Worm (Caenorhabditis elegans) whole organism, L4 larva: ENCODE results near the gene fbxc-20.

Experiments used
- F49E8.2 ChIP-seq: sonication (generic microtip); optimal IDR thresholded peaks from 2 replicates; lab custom pipeline; 2016; ENCODE audit warnings: missing compliant biosample characterization, mild to moderate bottlenecking, missing genetic modification characterization, borderline replicate concordance
- T20F7.1 ChIP-seq: fragments of 200-800 bp; sonication (Bioruptor generic); optimal IDR thresholded peaks from 2 replicates; lab custom pipeline; 2018; ENCODE audit warnings: mild to moderate bottlenecking, missing genetic modification characterization, missing compliant biosample characterization
- T26A8.4 ChIP-seq: fragments of 200-800 bp; sonication (Bioruptor generic); IDR thresholded peaks from 2 replicates; pipeline ENCODE4 v1.3.6; 2022; ENCODE audit warnings: missing genetic modification characterization, missing compliant biosample characterization
- Y48G9A.11 ChIP-seq: fragments of 200-800 bp; sonication (Bioruptor generic); IDR thresholded peaks from 2 replicates; pipeline ENCODE4 v1.3.6; 2022; ENCODE audit warnings: missing genetic modification reagents, missing genetic modification characterization, missing compliant biosample characterization
- Y75B8A.6 ChIP-seq: fragments of 200-800 bp; sonication (Bioruptor generic); IDR thresholded peaks from 2 replicates; pipeline ENCODE4 v1.3.6; 2022; ENCODE audit warnings: missing genetic modification reagents, missing genetic modification characterization, missing compliant biosample characterization
- ZK337.2 ChIP-seq: fragments of 200-800 bp; sonication (Bioruptor generic); IDR thresholded peaks from 2 replicates; pipeline ENCODE4 v1.3.6; 2022; ENCODE audit warnings: missing genetic modification reagents, missing genetic modification characterization, missing compliant biosample characterization
- aha-1 ChIP-seq: fragments of 150-350 bp; peaks from one replicate; lab custom pipeline; 2014; ENCODE audit warnings: missing biosample characterization, missing genetic modification characterization
- ama-1 ChIP-seq: fragments of 150-350 bp; optimal IDR thresholded peaks from 2 replicates; lab custom pipeline; 2014; ENCODE audit warnings: inconsistent platforms, mixed read lengths
- daf-12 ChIP-seq: fragments of 150-350 bp; optimal IDR thresholded peaks from 2 replicates; lab custom pipeline; 2014; ENCODE audit warnings: missing biosample characterization, missing genetic modification reagents, missing genetic modification characterization
- daf-16 ChIP-seq, 3 experiments: sonication (generic microtip); optimal IDR thresholded peaks; 2 replicates each; lab custom pipeline; 2016 to 2017; ENCODE audit warnings: missing genetic modification characterization in 3 of 3, missing genetic modification reagents in 3 of 3, mild to moderate bottlenecking in 2 of 3, missing compliant biosample characterization in 2 of 3, missing biosample characterization in 1 of 3, moderate library complexity in 1 of 3
- dmd-6 ChIP-seq: fragments of 200-800 bp; sonication (Bioruptor generic); IDR thresholded peaks from 2 replicates; pipeline ENCODE4 v1.3.6; 2022; ENCODE audit warnings: missing genetic modification reagents, missing genetic modification characterization, missing compliant biosample characterization
- dmd-9 ChIP-seq: fragments of 200-800 bp; sonication (Bioruptor generic); IDR thresholded peaks from 2 replicates; pipeline ENCODE4 v1.3.6; 2022; ENCODE audit warnings: missing genetic modification reagents, missing genetic modification characterization, missing compliant biosample characterization
- dpl-1 ChIP-seq: fragments of 150-350 bp; optimal IDR thresholded peaks from 2 replicates; lab custom pipeline; 2014; ENCODE audit warnings: missing biosample characterization, missing genetic modification reagents, missing genetic modification characterization
- duxl-1 ChIP-seq: sonication (generic microtip); optimal IDR thresholded peaks from 2 replicates; lab custom pipeline; 2016; ENCODE audit warnings: mild to moderate bottlenecking, missing genetic modification characterization, moderate library complexity, missing compliant biosample characterization; ENCODE audit not compliant: poor library complexity
- fkh-10 ChIP-seq: fragments of 150-350 bp; optimal IDR thresholded peaks from 2 replicates; lab custom pipeline; 2014; ENCODE audit warnings: missing biosample characterization, missing genetic modification reagents, missing genetic modification characterization
- fos-1 ChIP-seq: fragments of 150-350 bp; optimal IDR thresholded peaks from 2 replicates; lab custom pipeline; 2014; ENCODE audit warnings: missing biosample characterization, missing genetic modification characterization
- jun-1 ChIP-seq: fragments of 150-350 bp; optimal IDR thresholded peaks from 2 replicates; lab custom pipeline; 2014; ENCODE audit warnings: missing biosample characterization, missing genetic modification reagents, missing genetic modification characterization
- lin-1 ChIP-seq: fragments of 200-800 bp; sonication (Bioruptor generic); IDR thresholded peaks from 2 replicates; pipeline ENCODE4 v1.3.6; 2022; ENCODE audit warnings: missing genetic modification reagents, missing genetic modification characterization, missing compliant biosample characterization
- lin-13 ChIP-seq: fragments of 150-350 bp; optimal IDR thresholded peaks from 2 replicates; lab custom pipeline; 2014; ENCODE audit warnings: missing biosample characterization, missing genetic modification reagents, missing genetic modification characterization
- lin-15B ChIP-seq: fragments of 150-350 bp; sonication (generic microtip); optimal IDR thresholded peaks from 3 replicates; lab custom pipeline; 2014; ENCODE audit warnings: missing biosample characterization, missing genetic modification characterization
- lir-3 ChIP-seq: sonication (generic microtip); optimal IDR thresholded peaks from 2 replicates; lab custom pipeline; 2016; ENCODE audit warnings: mild to moderate bottlenecking, missing genetic modification characterization, missing compliant biosample characterization
- lsy-2 ChIP-seq, 2 experiments: fragments of 150-350 bp in 1 of 2; sonication (generic microtip) in 1 of 2; optimal IDR thresholded peaks; 2 replicates each; lab custom pipeline; 2014 to 2017; ENCODE audit warnings: missing biosample characterization in 2 of 2, missing genetic modification characterization in 2 of 2
- mdt-29 ChIP-seq: fragments of 200-800 bp; sonication (Bioruptor generic); IDR thresholded peaks from 2 replicates; pipeline ENCODE4 v1.3.6; 2022; ENCODE audit warnings: missing genetic modification reagents, missing genetic modification characterization, missing compliant biosample characterization
- mxl-3 ChIP-seq: fragments of 200-800 bp; sonication (Bioruptor generic); optimal IDR thresholded peaks from 2 replicates; lab custom pipeline; 2018; ENCODE audit warnings: mild to moderate bottlenecking, missing genetic modification characterization, missing compliant biosample characterization
- nhr-10 ChIP-seq: fragments of 150-350 bp; optimal IDR thresholded peaks from 2 replicates; lab custom pipeline; 2014; ENCODE audit warnings: missing biosample characterization, missing genetic modification characterization
- nhr-237 ChIP-seq: sonication (generic microtip); optimal IDR thresholded peaks from 2 replicates; lab custom pipeline; 2017; ENCODE audit warnings: missing biosample characterization, missing genetic modification characterization
- nhr-42 ChIP-seq: fragments of 200-800 bp; sonication (Bioruptor generic); IDR thresholded peaks from 2 replicates; pipeline ENCODE4 v1.3.6; 2022; ENCODE audit warnings: missing genetic modification characterization, missing compliant biosample characterization
- nhr-76 ChIP-seq: fragments of 150-350 bp; optimal IDR thresholded peaks from 2 replicates; lab custom pipeline; 2014; ENCODE audit warnings: missing biosample characterization, missing genetic modification characterization
- nhr-77 ChIP-seq: fragments of 150-350 bp; optimal IDR thresholded peaks from 2 replicates; lab custom pipeline; 2014; ENCODE audit warnings: missing biosample characterization, missing genetic modification characterization
- pha-4 ChIP-seq, 2 experiments: fragments of 150-350 bp in 1 of 2; fragments of 200-800 bp in 1 of 2; sonication (Bioruptor generic) in 1 of 2; IDR thresholded peaks in 1 of 2; optimal IDR thresholded peaks in 1 of 2; 2 replicates each; pipeline versions ENCODE4 v1.3.6 to Lab custom; 2014 to 2022; ENCODE audit warnings: missing genetic modification characterization in 2 of 2, missing genetic modification reagents in 2 of 2, missing biosample characterization in 1 of 2, missing compliant biosample characterization in 1 of 2
- php-3 ChIP-seq: fragments of 200-800 bp; sonication (Bioruptor generic); IDR thresholded peaks from 2 replicates; pipeline ENCODE4 v1.3.6; 2022; ENCODE audit warnings: missing genetic modification reagents, missing genetic modification characterization, missing compliant biosample characterization
- pqm-1 ChIP-seq: sonication (generic microtip); optimal IDR thresholded peaks from 2 replicates; lab custom pipeline; 2017; ENCODE audit warnings: missing biosample characterization, missing genetic modification characterization
- set-16 ChIP-seq: fragments of 200-800 bp; sonication (Bioruptor generic); IDR thresholded peaks from 2 replicates; pipeline ENCODE4 v1.3.6; 2022; ENCODE audit warnings: missing genetic modification reagents, missing genetic modification characterization, missing compliant biosample characterization
- snpc-1.2 ChIP-seq: fragments of 200-800 bp; sonication (Bioruptor generic); IDR thresholded peaks from 2 replicates; pipeline ENCODE4 v1.3.6; 2022; ENCODE audit warnings: missing genetic modification reagents, missing genetic modification characterization, missing compliant biosample characterization
- snpc-4 ChIP-seq: fragments of 150-350 bp; optimal IDR thresholded peaks from 2 replicates; lab custom pipeline; 2014; ENCODE audit warnings: missing biosample characterization, missing genetic modification characterization
- spr-1 ChIP-seq: sonication (generic microtip); optimal IDR thresholded peaks from 2 replicates; lab custom pipeline; 2016; ENCODE audit warnings: mild to moderate bottlenecking, missing genetic modification characterization, missing compliant biosample characterization
- tra-1 ChIP-seq: fragments of 200-800 bp; sonication (Bioruptor generic); IDR thresholded peaks from 2 replicates; pipeline ENCODE4 v1.3.6; 2022; ENCODE audit warnings: missing genetic modification reagents, missing genetic modification characterization, missing compliant biosample characterization
- unc-62 ChIP-seq, 3 experiments: fragments of 150-350 bp in 1 of 3; sonication (generic microtip); optimal IDR thresholded peaks in 2 of 3; peaks in 1 of 3; 1 replicate in 1 of 3; 2 replicates in 2 of 3; lab custom pipeline; 2014 to 2017; ENCODE audit warnings: missing biosample characterization in 3 of 3, missing genetic modification characterization in 3 of 3, missing genetic modification reagents in 3 of 3, missing genotype in 1 of 3
- vab-7 ChIP-seq: fragments of 200-800 bp; sonication (Bioruptor generic); IDR thresholded peaks from 2 replicates; pipeline ENCODE4 v1.3.6; 2022; ENCODE audit warnings: missing genetic modification reagents, missing genetic modification characterization, missing compliant biosample characterization
- zag-1 ChIP-seq: fragments of 150-350 bp; optimal IDR thresholded peaks from 2 replicates; lab custom pipeline; 2014; ENCODE audit warnings: missing biosample characterization, missing genetic modification characterization
- ztf-11 ChIP-seq: fragments of 150-350 bp; optimal IDR thresholded peaks from 2 replicates; lab custom pipeline; 2014; ENCODE audit warnings: missing biosample characterization, missing genetic modification characterization
- ztf-7 ChIP-seq: fragments of 150-350 bp; optimal IDR thresholded peaks from 2 replicates; lab custom pipeline; 2014; ENCODE audit warnings: missing biosample characterization, missing genetic modification characterization

Gene fbxc-20

ce11 chrII:2418836-2419235 lies at the start of gene fbxc-20:
Gene fbxc-20 (plus strand): TSS chrII:2419136.
- TF ChIP-seq T20F7.1 (no peak), Y75B8A.6 (GFP tag; lab: Robert Waterston, UW) (no peak), snpc-4 (tag; lab: Kevin White, UChicago) (no peak), Y48G9A.11 (no peak), T26A8.4 (no peak), zag-1 (no peak), nhr-237 (no peak), ztf-7 (tag; lab: Kevin White, UChicago) (no peak), lir-3 (tag; lab: Kevin White, UChicago) (no peak), mxl-3 (no peak)

ce11 chrII:2372090-2372489 lies 46.8 kb upstream of the fbxc-20 start, which contains the start of gene F16G10.3:
Gene F16G10.3 (plus strand): TSS chrII:2372390.
- TF ChIP-seq aha-1 (tag; lab: Kevin White, UChicago) = peak; percentile 66
- TF ChIP-seq set-16 (GFP tag; lab: Robert Waterston, UW) = no peak

ce11 chrII:2374973-2375372 lies 44.0 kb upstream of the fbxc-20 start, which contains the start of gene F16G10.2:
Gene F16G10.2 (plus strand): TSS chrII:2375273.
- TF ChIP-seq spr-1 = no peak
- no peak for TF ChIP-seq ztf-11 (tag; lab: Kevin White, UChicago)
- peak in 1 of 2 experiments; percentile 79 for TF ChIP-seq unc-62 (GFP tag; optimal IDR thresholded peaks at IDR 0.05 in 1 of 2; lab: Kevin White, UChicago)
- TF ChIP-seq unc-62 (tag; optimal IDR thresholded peaks at IDR 0.05; lab: Kevin White, UChicago) = no peak

ce11 chrII:2377751-2378150 lies 41.2 kb upstream of the fbxc-20 start, which contains the start of gene F16G10.6:
Gene F16G10.6 (minus strand): TSS chrII:2377851.
- peak in 1 of 2 experiments; percentile 1 for TF ChIP-seq unc-62 (GFP tag; optimal IDR thresholded peaks at IDR 0.05 in 1 of 2; lab: Kevin White, UChicago)
- no peak for TF ChIP-seq unc-62 (tag; optimal IDR thresholded peaks at IDR 0.05; lab: Kevin White, UChicago)
- TF ChIP-seq daf-12 (tag; lab: Kevin White, UChicago) = no peak

ce11 chrII:2378465-2379009 lies 40.4 kb upstream of the fbxc-20 start:
- TF ChIP-seq fos-1 = peak; percentile 88
- TF ChIP-seq dmd-6 (GFP tag; lab: Robert Waterston, UW) = peak; percentile 96
- no peak for TF ChIP-seq snpc-1.2 (GFP tag; lab: Robert Waterston, UW)
- TF ChIP-seq mdt-29 (GFP tag; lab: Robert Waterston, UW) = peak; percentile 51; the same call in 1 of the 2 replicates
- peak; percentile 35 for TF ChIP-seq dpl-1
- TF ChIP-seq F49E8.2 = no peak
- TF ChIP-seq fkh-10 (GFP tag; lab: Kevin White, UChicago) = no peak
- TF ChIP-seq aha-1 (tag; lab: Kevin White, UChicago) = peak; percentile 97
- TF ChIP-seq vab-7 (GFP tag; lab: Robert Waterston, UW) = no peak
- peak; percentile 27 for TF ChIP-seq lin-13 (GFP tag; lab: Kevin White, UChicago)
- peak; percentile 81 for TF ChIP-seq nhr-42 (GFP tag; lab: Robert Waterston, UW)
- peak in 1 of 2 experiments; percentile 98 for TF ChIP-seq daf-16 (GFP tag; optimal IDR thresholded peaks at IDR 0.05; lab: Kevin White, UChicago)
- peak; percentile 94 for TF ChIP-seq daf-16 (tag; optimal IDR thresholded peaks at IDR 0.05; lab: Kevin White, UChicago)
- no peak for TF ChIP-seq lin-15B (tag; lab: Kevin White, UChicago)
- TF ChIP-seq Y75B8A.6 (GFP tag; lab: Robert Waterston, UW) = peak; percentile 58; the same call in 1 of the 2 replicates
- TF ChIP-seq lsy-2 (tag; optimal IDR thresholded peaks at IDR 0.05; lab: Kevin White, UChicago) = peak; percentile 89 to 94
- peak; percentile 92 for TF ChIP-seq pha-4 (GFP tag; IDR thresholded peaks at IDR 0.05; lab: Robert Waterston, UW)
- TF ChIP-seq pha-4 (tag; optimal IDR thresholded peaks at IDR 0.05; lab: Kevin White, UChicago) = no peak
- no peak for TF ChIP-seq nhr-76
- peak; percentile 100 for TF ChIP-seq php-3 (GFP tag; lab: Robert Waterston, UW)
- TF ChIP-seq tra-1 = peak; percentile 98
- TF ChIP-seq ZK337.2 (GFP tag; lab: Robert Waterston, UW) = 0 out of 2 replicates have a peak, but pooled peaks have one; percentile 31
- peak; percentile 86 for TF ChIP-seq nhr-77 (tag; lab: Kevin White, UChicago)
- TF ChIP-seq nhr-10 (tag; lab: Kevin White, UChicago) = peak; percentile 60
- TF ChIP-seq dmd-9 (GFP tag; lab: Robert Waterston, UW) = no peak
- TF ChIP-seq lin-1 (GFP tag; lab: Robert Waterston, UW) = peak; percentile 98
- no peak for TF ChIP-seq ama-1
- peak; percentile 77 for TF ChIP-seq duxl-1 (tag; lab: Kevin White, UChicago)
- peak; percentile 95 for TF ChIP-seq jun-1 (tag; lab: Kevin White, UChicago)
- TF ChIP-seq T20F7.1 = peak; percentile 81
- TF ChIP-seq pqm-1 (tag; lab: Kevin White, UChicago) = peak; percentile 100
